Fruit fly (Drosophila melanogaster) whole organism, embryonic: Measurements from ENCODE around the gene ova.
A peak's percentile ranks its signal among the peaks of the same experiment; 100 is the strongest.

ENCODE experiments used
- Asciz ChIP-seq: fragments of 200-800 bp; sonication (Bioruptor generic); optimal IDR thresholded peaks from 2 replicates; lab custom pipeline; 2017; ENCODE audit warnings: missing biosample characterization, mild to moderate bottlenecking, missing genetic modification characterization, missing genetic modification reagents
- Atf3 ChIP-seq: fragments of 200-800 bp; sonication (Bioruptor generic); optimal IDR thresholded peaks from 3 replicates; lab custom pipeline; 2016; ENCODE audit warnings: missing biosample characterization, missing genetic modification characterization
- CG10321 ChIP-seq: fragments of 200-800 bp; sonication (Bioruptor generic); IDR thresholded peaks from 2 replicates; pipeline ENCODE4 v1.3.6; 2022; ENCODE audit warnings: missing biosample characterization, missing genetic modification characterization
- CG10565 ChIP-seq: fragments of 200-800 bp; sonication (Bioruptor generic); optimal IDR thresholded peaks from 3 replicates; lab custom pipeline; 2016; ENCODE audit warnings: missing biosample characterization, mild to moderate bottlenecking, missing genetic modification characterization
- CG11085 ChIP-seq: fragments of 200-800 bp; sonication (Bioruptor generic); IDR thresholded peaks from 2 replicates; pipeline ENCODE4 v1.3.6; 2022; ENCODE audit warnings: missing biosample characterization, missing genetic modification characterization
- CG14667 ChIP-seq: fragments of 200-800 bp; sonication (Bioruptor generic); IDR thresholded peaks from 2 replicates; pipeline ENCODE4 v1.3.6; 2022; ENCODE audit warnings: missing biosample characterization, missing genetic modification characterization
- CG15269 ChIP-seq: fragments of 200-800 bp; sonication (Bioruptor generic); optimal IDR thresholded peaks from 2 replicates; lab custom pipeline; 2018; ENCODE audit warnings: missing biosample characterization, mild to moderate bottlenecking, missing genetic modification characterization, moderate library complexity
- CG1602 ChIP-seq: fragments of 200-800 bp; sonication (Bioruptor generic); optimal IDR thresholded peaks from 3 replicates; lab custom pipeline; 2016; ENCODE audit warnings: missing biosample characterization, missing genetic modification characterization
- CG18262 ChIP-seq: fragments of 200-800 bp; optimal IDR thresholded peaks from 3 replicates; lab custom pipeline; 2019; ENCODE audit warnings: missing biosample characterization, mild to moderate bottlenecking, missing genetic modification characterization, moderate library complexity
- CG18476 ChIP-seq: fragments of 200-800 bp; sonication (Bioruptor generic); optimal IDR thresholded peaks from 2 replicates; lab custom pipeline; 2016; ENCODE audit warnings: missing biosample characterization, mild to moderate bottlenecking, missing genetic modification characterization
- CG2875 ChIP-seq: fragments of 200-800 bp; sonication (Bioruptor generic); optimal IDR thresholded peaks from 2 replicates; lab custom pipeline; 2017; ENCODE audit warnings: missing biosample characterization, mild to moderate bottlenecking, missing genetic modification characterization, missing genetic modification reagents
- CG3163 ChIP-seq: fragments of 200-800 bp; sonication (Bioruptor generic); optimal IDR thresholded peaks from 3 replicates; lab custom pipeline; 2016; ENCODE audit warnings: missing biosample characterization, missing genetic modification characterization
- CG3407 ChIP-seq: fragments of 200-800 bp; sonication (Bioruptor generic); optimal IDR thresholded peaks from 2 replicates; lab custom pipeline; 2018; ENCODE audit warnings: missing biosample characterization, mild to moderate bottlenecking, missing genetic modification characterization
- CG4360 ChIP-seq: fragments of 200-800 bp; sonication (Bioruptor generic); IDR thresholded peaks from 2 replicates; pipeline ENCODE4 v1.3.6; 2022; ENCODE audit warnings: missing biosample characterization, missing genetic modification characterization
- CG4707 ChIP-seq: fragments of 200-800 bp; sonication (Bioruptor generic); optimal IDR thresholded peaks from 2 replicates; lab custom pipeline; 2018; ENCODE audit warnings: missing biosample characterization, mild to moderate bottlenecking, missing genetic modification characterization, moderate library complexity
- CG4820 ChIP-seq: fragments of 200-800 bp; sonication (Bioruptor generic); optimal IDR thresholded peaks from 3 replicates; lab custom pipeline; 2016; ENCODE audit warnings: missing biosample characterization, missing genetic modification characterization
- CG6791 ChIP-seq: fragments of 200-800 bp; sonication (Bioruptor generic); IDR thresholded peaks from 3 replicates; pipeline ENCODE4 v1.3.6; 2022; ENCODE audit warnings: missing biosample characterization, missing genetic modification characterization; ENCODE audit not compliant: partially characterized antibody
- CG7786 ChIP-seq: fragments of 200-800 bp; sonication (Bioruptor generic); optimal IDR thresholded peaks from 2 replicates; lab custom pipeline; 2016; ENCODE audit warnings: missing biosample characterization, missing genetic modification characterization
- CG8281 ChIP-seq: fragments of 200-800 bp; sonication (Bioruptor generic); optimal IDR thresholded peaks from 2 replicates; lab custom pipeline; 2018; ENCODE audit warnings: missing biosample characterization, mild to moderate bottlenecking, missing genetic modification characterization, moderate library complexity
- CG8359 ChIP-seq: fragments of 200-800 bp; sonication (Bioruptor generic); optimal IDR thresholded peaks from 2 replicates; lab custom pipeline; 2017; ENCODE audit warnings: missing biosample characterization, mild to moderate bottlenecking, missing genetic modification characterization, borderline replicate concordance
- Dref ChIP-seq: fragments of 200-800 bp; sonication (Bioruptor generic); IDR thresholded peaks from 2 replicates; pipeline ENCODE4 v1.3.6; 2022; ENCODE audit warnings: missing biosample characterization, missing genetic modification characterization
- H15 ChIP-seq: fragments of 200-800 bp; sonication (Bioruptor generic); IDR thresholded peaks from 3 replicates; pipeline ENCODE4 v1.3.6; 2022; ENCODE audit warnings: missing biosample characterization, missing genetic modification characterization
- Hmx ChIP-seq: fragments of 200-800 bp; sonication (Bioruptor generic); optimal IDR thresholded peaks from 2 replicates; lab custom pipeline; 2016; ENCODE audit warnings: missing biosample characterization, missing genetic modification characterization
- Hr51 ChIP-seq, 2 experiments: fragments of 200-800 bp; sonication (Bioruptor generic); optimal IDR thresholded peaks; 2 replicates in 1 of 2; 3 replicates in 1 of 2; lab custom pipeline; 2016 to 2018; ENCODE audit warnings: missing biosample characterization in 2 of 2, missing genetic modification characterization in 2 of 2, mild to moderate bottlenecking in 1 of 2, moderate library complexity in 1 of 2
- Jarid2 ChIP-seq: fragments of 200-800 bp; sonication (Bioruptor generic); optimal IDR thresholded peaks from 3 replicates; lab custom pipeline; 2017; ENCODE audit warnings: mild to moderate bottlenecking, missing biosample characterization, missing genetic modification reagents, missing genetic modification characterization
- Nf-YC ChIP-seq: fragments of 200-800 bp; optimal IDR thresholded peaks from 3 replicates; lab custom pipeline; 2019; ENCODE audit warnings: missing biosample characterization, mild to moderate bottlenecking, missing genetic modification characterization, moderate library complexity
- Pdp1 ChIP-seq, 2 experiments: fragments of 200-800 bp; sonication (Bioruptor generic); optimal IDR thresholded peaks; 3 replicates each; lab custom pipeline; 2016; ENCODE audit warnings: missing biosample characterization in 2 of 2, missing genetic modification characterization in 2 of 2, mild to moderate bottlenecking in 1 of 2, moderate library complexity in 1 of 2
- Ravus ChIP-seq: fragments of 200-800 bp; sonication (Bioruptor generic); IDR thresholded peaks from 2 replicates; pipeline ENCODE4 v1.3.6; 2022; ENCODE audit warnings: missing biosample characterization, missing genetic modification characterization
- Rfx ChIP-seq: fragments of 200-800 bp; sonication (Bioruptor generic); IDR thresholded peaks from 2 replicates; pipeline ENCODE4 v1.3.6; 2022; ENCODE audit warnings: missing biosample characterization, missing genetic modification characterization
- Rx ChIP-seq: fragments of 200-800 bp; sonication (Bioruptor generic); IDR thresholded peaks from 2 replicates; pipeline ENCODE4 v1.3.6; 2022; ENCODE audit warnings: missing biosample characterization, missing genetic modification characterization
- Side ChIP-seq: fragments of 200-800 bp; sonication (Bioruptor generic); optimal IDR thresholded peaks from 2 replicates; lab custom pipeline; 2016; ENCODE audit warnings: missing biosample characterization, missing genetic modification characterization
- Six4 ChIP-seq: fragments of 200-800 bp; sonication (Bioruptor generic); optimal IDR thresholded peaks from 2 replicates; lab custom pipeline; 2016; ENCODE audit warnings: missing biosample characterization, missing genetic modification characterization
- ap ChIP-seq: fragments of 200-800 bp; sonication (Bioruptor generic); IDR thresholded peaks from 2 replicates; pipeline ENCODE4 v1.3.6; 2022; ENCODE audit warnings: missing biosample characterization, missing genetic modification characterization
- bbx ChIP-seq: fragments of 200-800 bp; sonication (Bioruptor generic); IDR thresholded peaks from 2 replicates; pipeline ENCODE4 v1.3.6; 2022; ENCODE audit warnings: missing biosample characterization, missing genetic modification characterization; ENCODE audit not compliant: partially characterized antibody
- corto ChIP-seq: fragments of 200-800 bp; sonication (Bioruptor generic); optimal IDR thresholded peaks from 2 replicates; lab custom pipeline; 2016; ENCODE audit warnings: missing biosample characterization, mild to moderate bottlenecking, missing genetic modification characterization, moderate library complexity
- crol ChIP-seq: fragments of 200-800 bp; sonication (Bioruptor generic); IDR thresholded peaks from 2 replicates; pipeline ENCODE4 v1.3.6; 2022; ENCODE audit warnings: missing biosample characterization, missing genetic modification characterization
- crp ChIP-seq, 2 experiments: fragments of 200-800 bp; sonication (Bioruptor generic); optimal IDR thresholded peaks; 2 replicates in 1 of 2; 3 replicates in 1 of 2; lab custom pipeline; 2017; ENCODE audit warnings: missing biosample characterization in 2 of 2, missing genetic modification characterization in 2 of 2, mild to moderate bottlenecking in 1 of 2, moderate library complexity in 1 of 2
- emc ChIP-seq: fragments of 200-800 bp; sonication (Bioruptor generic); optimal IDR thresholded peaks from 2 replicates; lab custom pipeline; 2016; ENCODE audit warnings: missing biosample characterization, missing genetic modification characterization
- eve ChIP-seq, 2 experiments: fragments of >200 bp; optimal IDR thresholded peaks; 2 replicates each; lab custom pipeline; 2017; ENCODE audit warnings: missing biosample characterization in 2 of 2, missing genetic modification characterization in 2 of 2
- exex ChIP-seq: fragments of 200-800 bp; sonication (Bioruptor generic); optimal IDR thresholded peaks from 4 replicates; lab custom pipeline; 2018; ENCODE audit warnings: missing biosample characterization, mild to moderate bottlenecking, missing genetic modification characterization, moderate library complexity
- knrl ChIP-seq: fragments of 200-800 bp; sonication (Bioruptor generic); IDR thresholded peaks from 3 replicates; pipeline ENCODE4 v1.3.6; 2022; ENCODE audit warnings: missing biosample characterization, missing genetic modification characterization; ENCODE audit not compliant: partially characterized antibody
- onecut ChIP-seq: fragments of 200-800 bp; sonication (Bioruptor generic); IDR thresholded peaks from 2 replicates; pipeline ENCODE4 v1.3.6; 2022; ENCODE audit warnings: missing biosample characterization, missing genetic modification characterization
- otp ChIP-seq: fragments of 200-800 bp; sonication (Bioruptor generic); IDR thresholded peaks from 3 replicates; pipeline ENCODE4, ENCODE4 v1.3.6; 2022; ENCODE audit warnings: missing biosample characterization, missing genetic modification characterization
- run ChIP-seq: fragments of 200-800 bp; sonication (Bioruptor generic); optimal IDR thresholded peaks from 3 replicates; lab custom pipeline; 2018; ENCODE audit warnings: missing biosample characterization, mild to moderate bottlenecking, missing genetic modification characterization
- shn ChIP-seq: fragments of 200-800 bp; sonication (Bioruptor generic); optimal IDR thresholded peaks from 3 replicates; lab custom pipeline; 2016; ENCODE audit warnings: missing biosample characterization, missing genetic modification characterization
- slp2 ChIP-seq: fragments of 200-800 bp; sonication (Bioruptor generic); optimal IDR thresholded peaks from 2 replicates; lab custom pipeline; 2016; ENCODE audit warnings: missing biosample characterization, missing genetic modification characterization
- sob ChIP-seq: fragments of 200-800 bp; sonication (Bioruptor generic); IDR thresholded peaks from 2 replicates; pipeline ENCODE4 v1.3.6; 2022; ENCODE audit warnings: missing biosample characterization, missing genetic modification characterization
- tin ChIP-seq: fragments of 200-800 bp; sonication (Bioruptor generic); optimal IDR thresholded peaks from 3 replicates; lab custom pipeline; 2016; ENCODE audit warnings: missing biosample characterization, missing genetic modification characterization
- wdn ChIP-seq: fragments of 200-800 bp; sonication (Bioruptor generic); IDR thresholded peaks from 2 replicates; pipeline ENCODE4 v1.3.6; 2022; ENCODE audit warnings: missing biosample characterization, missing genetic modification characterization
- z ChIP-seq: fragments of 200-800 bp; sonication (Bioruptor generic); IDR thresholded peaks from 3 replicates; pipeline ENCODE4 v1.3.6; 2022; ENCODE audit warnings: missing biosample characterization, missing genetic modification characterization
- zf30C ChIP-seq: fragments of 200-800 bp; sonication (Bioruptor generic); optimal IDR thresholded peaks from 3 replicates; lab custom pipeline; 2018; ENCODE audit warnings: missing biosample characterization, mild to moderate bottlenecking, missing genetic modification characterization

Gene ova

dm6 chr2L:10200847-10201246, 30.6 kb downstream of the ova start, which contains the start of the genes Ripalpha and RpL7 (continued):
- TF ChIP-seq eve (GFP tag; optimal IDR thresholded peaks at IDR 0.05; lab: Kevin White, UChicago): no peak
- peak; percentile 98 for TF ChIP-seq Side
- TF ChIP-seq CG18476 (GFP tag; lab: Kevin White, UChicago): peak; percentile 92
- TF ChIP-seq knrl (GFP tag; lab: Robert Waterston, UW): peak; percentile 94
- TF ChIP-seq onecut: peak; percentile 96
- TF ChIP-seq exex (tag; lab: Kevin White, UChicago): peak; percentile 78
- peak; percentile 82 for TF ChIP-seq Ravus (GFP tag; lab: Robert Waterston, UW)
- peak; percentile 98 for TF ChIP-seq Rx (GFP tag; lab: Robert Waterston, UW)
- TF ChIP-seq crol (GFP tag; lab: Robert Waterston, UW): no peak; the same call in 1 of the 2 replicates
- peak; percentile 98 for TF ChIP-seq CG7786 (GFP tag; lab: Kevin White, UChicago)
- peak; percentile 54 for TF ChIP-seq Hmx (GFP tag; lab: Kevin White, UChicago)
- TF ChIP-seq CG14667 (GFP tag; lab: Robert Waterston, UW): peak; percentile 88
- peak; percentile 96 for TF ChIP-seq Asciz
- TF ChIP-seq CG4820 (GFP tag; lab: Kevin White, UChicago): peak; percentile 94
- TF ChIP-seq corto (GFP tag; lab: Kevin White, UChicago): peak; percentile 85
- peak; percentile 74 for TF ChIP-seq CG4360
- TF ChIP-seq CG10565 (GFP tag; lab: Kevin White, UChicago): peak; percentile 91
- TF ChIP-seq CG2875 (GFP tag; lab: Kevin White, UChicago): peak; percentile 99
- TF ChIP-seq CG18262 (tag; lab: Kevin White, UChicago): peak; percentile 84
- peak; percentile 89 for TF ChIP-seq Six4
- peak; percentile 85 for TF ChIP-seq CG10321 (GFP tag; lab: Robert Waterston, UW)
- peak; percentile 92 for TF ChIP-seq CG3163 (GFP tag; lab: Kevin White, UChicago)
- TF ChIP-seq Dref (GFP tag; lab: Robert Waterston, UW): peak; percentile 98
- peak; percentile 93 for TF ChIP-seq Jarid2 (GFP tag; lab: Kevin White, UChicago)
- peak; percentile 99 for TF ChIP-seq shn (GFP tag; lab: Kevin White, UChicago)
- peak; percentile 92 for TF ChIP-seq tin (GFP tag; lab: Kevin White, UChicago)
- peak; percentile 94 for TF ChIP-seq ap (GFP tag; lab: Robert Waterston, UW)
- peak; percentile 92 for TF ChIP-seq CG1602
- peak; percentile 88 to 99 for TF ChIP-seq Hr51 (GFP tag; optimal IDR thresholded peaks at IDR 0.05; lab: Kevin White, UChicago)
- peak; percentile 94 for TF ChIP-seq CG4707 (GFP tag; lab: Kevin White, UChicago)
- TF ChIP-seq zf30C (GFP tag; lab: Kevin White, UChicago): peak; percentile 77
- peak; percentile 99 for TF ChIP-seq otp (GFP tag; lab: Robert Waterston, UW)
- peak; percentile 97 for TF ChIP-seq wdn (GFP tag; lab: Robert Waterston, UW)
- peak in 1 of 2 experiments; percentile 77 for TF ChIP-seq crp (GFP tag; optimal IDR thresholded peaks at IDR 0.05; lab: Kevin White, UChicago)
- peak; percentile 93 for TF ChIP-seq CG15269
- TF ChIP-seq Rfx: peak; percentile 99
- peak; percentile 98 for TF ChIP-seq emc (GFP tag; lab: Kevin White, UChicago)
- TF ChIP-seq Atf3 (GFP tag; lab: Kevin White, UChicago): peak; percentile 97
- TF ChIP-seq z: peak; percentile 75; the same call in 2 of the 3 replicates
- peak; percentile 94 for TF ChIP-seq bbx (GFP tag; lab: Robert Waterston, UW)
- peak; percentile 99 for TF ChIP-seq sob
- TF ChIP-seq CG8359 (GFP tag; lab: Kevin White, UChicago): peak; percentile 89
- peak; percentile 95 for TF ChIP-seq CG6791 (GFP tag; lab: Robert Waterston, UW)
- TF ChIP-seq CG8281: peak; percentile 82
- peak; percentile 98 for TF ChIP-seq CG3407 (GFP tag; lab: Kevin White, UChicago)
- peak; percentile 97 for TF ChIP-seq H15 (GFP tag; lab: Robert Waterston, UW)
- peak; percentile 98 for TF ChIP-seq slp2 (GFP tag; lab: Kevin White, UChicago)
- TF ChIP-seq CG11085 (GFP tag; lab: Robert Waterston, UW): peak; percentile 98
- peak; percentile 81 for TF ChIP-seq Nf-YC
- no peak for TF ChIP-seq run (tag; lab: Kevin White, UChicago)
- TF ChIP-seq Pdp1 (GFP tag; optimal IDR thresholded peaks at IDR 0.05; lab: Kevin White, UChicago): peak; percentile 96 to 97
